Worm (Caenorhabditis elegans) whole organism, late embryonic: ENCODE results near the gene ugtp-1.

ENCODE experiments used
- ceh-30 ChIP-seq: fragments of 150-350 bp; optimal IDR thresholded peaks from 2 replicates; lab custom pipeline; 2014; ENCODE audit warnings: missing biosample characterization, missing genetic modification characterization
- gmeb-2 ChIP-seq: sonication (generic microtip); optimal IDR thresholded peaks from 2 replicates; lab custom pipeline; 2016; ENCODE audit warnings: missing genetic modification characterization, inconsistent platforms, missing compliant biosample characterization
- hlh-30 ChIP-seq: sonication (generic microtip); optimal IDR thresholded peaks from 2 replicates; lab custom pipeline; 2017; ENCODE audit warnings: antibody characterized with exemption, missing genetic modification characterization, missing compliant biosample characterization; ENCODE audit not compliant: insufficient read depth
- mec-3 ChIP-seq: sonication (generic microtip); optimal IDR thresholded peaks from 2 replicates; lab custom pipeline; 2016; ENCODE audit warnings: borderline replicate concordance, missing genetic modification characterization, missing compliant biosample characterization
- nhr-11 ChIP-seq: fragments of 150-350 bp; optimal IDR thresholded peaks from 2 replicates; lab custom pipeline; 2014; ENCODE audit warnings: missing biosample characterization, missing genetic modification characterization
- pha-4 ChIP-seq: fragments of 150-350 bp; optimal IDR thresholded peaks from 2 replicates; lab custom pipeline; 2018; ENCODE audit warnings: missing biosample characterization, missing genetic modification reagents, missing genetic modification characterization
- sdc-2 ChIP-seq: sonication (generic microtip); optimal IDR thresholded peaks from 2 replicates; lab custom pipeline; 2016; ENCODE audit warnings: missing genotype, missing genetic modification characterization, missing compliant biosample characterization
- sox-4 ChIP-seq: sonication (generic microtip); optimal IDR thresholded peaks from 2 replicates; lab custom pipeline; 2017; ENCODE audit warnings: mild to moderate bottlenecking, missing genetic modification characterization, inconsistent platforms, missing compliant biosample characterization

ce11 chrIII:8765030-8765429 is 14.5 kb upstream of the ugtp-1 start:
- TF ChIP-seq sdc-2 = no peak
- TF ChIP-seq nhr-11 = no peak
- no peak for TF ChIP-seq sox-4 (tag; lab: Kevin White, UChicago)
- no peak for TF ChIP-seq gmeb-2 (tag; lab: Kevin White, UChicago)
- no peak for TF ChIP-seq pha-4 (tag; lab: Kevin White, UChicago)
- no peak for TF ChIP-seq hlh-30 (tag; lab: Kevin White, UChicago)
- no peak for TF ChIP-seq mec-3 (tag; lab: Kevin White, UChicago)
- no peak for TF ChIP-seq ceh-30 (tag; lab: Kevin White, UChicago)
